Fruit fly (Drosophila melanogaster) whole organism, prepupa: ENCODE results near the gene CG32371.

ENCODE experiments used
- Blimp-1 ChIP-seq: fragments of 200-800 bp; sonication (Bioruptor generic); optimal IDR thresholded peaks from 3 replicates; lab custom pipeline; 2017; ENCODE audit warnings: missing biosample characterization, missing genetic modification characterization, mild to moderate bottlenecking, moderate library complexity, missing genetic modification reagents
- CG11294 ChIP-seq: fragments of 200-800 bp; sonication (Bioruptor generic); IDR thresholded peaks from 2 replicates; pipeline ENCODE4 v1.3.6; 2022; ENCODE audit warnings: missing biosample characterization, missing genetic modification characterization
- CG16779 ChIP-seq: fragments of 200-800 bp; sonication (Bioruptor generic); optimal IDR thresholded peaks from 3 replicates; lab custom pipeline; 2017; ENCODE audit warnings: missing biosample characterization, mild to moderate bottlenecking, missing genetic modification characterization
- CG3032 ChIP-seq: fragments of 200-800 bp; optimal IDR thresholded peaks from 2 replicates; lab custom pipeline; 2019; ENCODE audit warnings: missing biosample characterization, mild to moderate bottlenecking, missing genetic modification characterization, moderate library complexity
- CG3919 ChIP-seq: fragments of 200-800 bp; sonication (Bioruptor generic); optimal IDR thresholded peaks from 3 replicates; lab custom pipeline; 2016; ENCODE audit warnings: missing biosample characterization, missing genetic modification characterization
- CG9139 ChIP-seq: fragments of 200-800 bp; sonication (Bioruptor generic); optimal IDR thresholded peaks from 3 replicates; lab custom pipeline; 2017; ENCODE audit warnings: missing biosample characterization, mild to moderate bottlenecking, missing genetic modification characterization
- Eip93F ChIP-seq: fragments of 200-800 bp; sonication (Bioruptor generic); optimal IDR thresholded peaks from 2 replicates; lab custom pipeline; 2016; ENCODE audit warnings: missing biosample characterization, mild to moderate bottlenecking, missing genetic modification characterization
- OdsH ChIP-seq: fragments of 200-800 bp; sonication (Bioruptor generic); optimal IDR thresholded peaks from 3 replicates; lab custom pipeline; 2016; ENCODE audit warnings: missing biosample characterization, missing genetic modification characterization
- cyc ChIP-seq: fragments of 200-800 bp; sonication (Bioruptor generic); optimal IDR thresholded peaks from 3 replicates; lab custom pipeline; 2016; ENCODE audit warnings: missing biosample characterization, missing genetic modification characterization
- lz ChIP-seq: fragments of 200-800 bp; sonication (Bioruptor generic); optimal IDR thresholded peaks from 3 replicates; lab custom pipeline; 2016; ENCODE audit warnings: missing biosample characterization, missing genetic modification characterization
- pdm3 ChIP-seq: fragments of 200-800 bp; sonication (Bioruptor generic); optimal IDR thresholded peaks from 3 replicates; lab custom pipeline; 2016; ENCODE audit warnings: missing biosample characterization, missing genetic modification characterization

DNA sequence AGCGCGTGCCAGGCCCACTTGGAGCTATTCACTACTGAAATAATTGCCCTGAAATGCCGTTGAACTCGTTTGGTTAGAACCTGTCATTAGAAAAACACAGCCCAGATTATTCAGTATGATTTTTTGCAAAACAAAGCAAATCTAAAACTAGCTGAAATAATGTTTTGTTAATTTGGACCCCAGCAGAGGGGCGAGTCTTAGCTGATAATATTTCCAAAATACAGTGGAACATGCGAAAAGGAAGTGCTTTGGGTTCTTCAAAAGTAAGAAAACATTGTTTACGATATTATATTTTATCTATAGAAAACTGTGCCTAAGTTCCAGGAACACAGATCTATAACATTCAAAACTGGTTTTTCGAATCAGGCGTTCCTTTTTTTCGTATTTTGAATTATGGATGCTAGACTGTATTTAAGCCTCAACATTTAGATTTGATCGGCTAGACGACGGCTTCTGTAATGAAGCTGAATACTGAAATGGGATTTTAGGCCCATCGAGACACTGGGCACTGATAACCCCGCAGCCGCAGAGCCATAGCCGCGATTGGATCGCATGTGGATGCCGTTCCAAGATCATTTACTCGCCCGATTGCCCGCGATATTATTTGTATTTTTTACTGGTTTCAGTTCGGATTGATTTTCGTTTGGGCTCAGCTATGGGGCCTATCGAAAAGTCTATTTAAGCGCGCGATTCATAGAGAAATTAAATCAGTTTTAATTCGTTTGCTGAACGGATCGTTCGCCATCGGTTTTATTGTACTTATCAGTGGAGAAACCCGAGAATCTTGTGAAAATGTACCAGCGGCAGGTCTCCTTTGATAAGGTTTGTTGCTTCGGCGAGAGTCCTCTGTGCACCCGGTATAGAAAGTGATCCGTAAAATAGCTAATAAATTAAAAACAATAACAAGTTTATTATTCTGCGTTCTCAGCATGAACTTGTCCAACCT, 8.0 kb downstream of the CG32371 start, which contains the start of gene Hn:
- no peak for TF ChIP-seq lz
- TF ChIP-seq CG11294 (GFP tag; lab: Robert Waterston, UW) = no peak
- TF ChIP-seq CG3919 (GFP tag; lab: Kevin White, UChicago) = no peak
- TF ChIP-seq cyc (GFP tag; lab: Kevin White, UChicago) = no peak
- no peak for TF ChIP-seq Blimp-1
- no peak for TF ChIP-seq CG9139 (GFP tag; lab: Kevin White, UChicago)
- TF ChIP-seq OdsH (GFP tag; lab: Kevin White, UChicago) = no peak
- TF ChIP-seq Eip93F (GFP tag; lab: Kevin White, UChicago) = no peak
- TF ChIP-seq pdm3 (GFP tag; lab: Kevin White, UChicago) = no peak
- TF ChIP-seq CG3032 (tag; lab: Kevin White, UChicago) = no peak
- TF ChIP-seq CG16779 (tag; lab: Kevin White, UChicago) = no peak
